Fruit fly (Drosophila melanogaster): Measurements from ENCODE around the gene CG9626.

Gene CG9626

dm6 chr3R:8313038-8313437 is 12.3 kb upstream of the CG9626 start, which contains the start of gene CG7483:
CG7483 (plus strand) TSS chr3R:8313208.
- TF ChIP-seq CG1620 (GFP tag; optimal IDR thresholded peaks at IDR 0.05), result no peak
- TF ChIP-seq CG33017 (tag; optimal IDR thresholded peaks at IDR 0.05), result no peak
- peak; percentile 57 for TF ChIP-seq bab1 (GFP tag; optimal IDR thresholded peaks at IDR 0.05)
- TF ChIP-seq CG11617 (GFP tag; optimal IDR thresholded peaks at IDR 0.05), result no peak
- no peak for TF ChIP-seq CG12768 (GFP tag; optimal IDR thresholded peaks at IDR 0.05)
- TF ChIP-seq tj (GFP tag; optimal IDR thresholded peaks at IDR 0.05), result no peak
- peak; percentile 72 for TF ChIP-seq CG14711 (tag; optimal IDR thresholded peaks at IDR 0.05)
- no peak for TF ChIP-seq Clk (GFP tag; optimal IDR thresholded peaks at IDR 0.05)
- no peak for TF ChIP-seq CG5204 (GFP tag; optimal IDR thresholded peaks at IDR 0.05)
- no peak for TF ChIP-seq CG7045 (GFP tag; optimal IDR thresholded peaks at IDR 0.05)
- no peak for TF ChIP-seq CG7101 (tag; optimal IDR thresholded peaks at IDR 0.05)
- TF ChIP-seq Crg-1 (GFP tag; optimal IDR thresholded peaks at IDR 0.05), result no peak
- TF ChIP-seq Mnt (GFP tag; optimal IDR thresholded peaks at IDR 0.05), result peak; percentile 17
- TF ChIP-seq cic (GFP tag; optimal IDR thresholded peaks at IDR 0.05), result no peak
- no peak for TF ChIP-seq cnc (optimal IDR thresholded peaks at IDR 0.05)
- no peak for TF ChIP-seq ovo (GFP tag; optimal IDR thresholded peaks at IDR 0.05)
- TF ChIP-seq toe (GFP tag; optimal IDR thresholded peaks at IDR 0.05), result no peak
- TF ChIP-seq pad (GFP tag; optimal IDR thresholded peaks at IDR 0.05), result no peak
- no peak for TF ChIP-seq kay (GFP tag; ENCODE audit: borderline replicate concordance)
- TF ChIP-seq Hr96 (GFP tag; optimal IDR thresholded peaks at IDR 0.05), result no peak

- TF ChIP-seq Clk (GFP tag; optimal IDR thresholded peaks at IDR 0.05), result no peak
- no peak for TF ChIP-seq CG11617 (GFP tag; optimal IDR thresholded peaks at IDR 0.05)
- TF ChIP-seq CG5204 (GFP tag; optimal IDR thresholded peaks at IDR 0.05), result no peak
- TF ChIP-seq Hr96 (GFP tag; optimal IDR thresholded peaks at IDR 0.05), result no peak
- no peak for TF ChIP-seq Mnt (GFP tag; optimal IDR thresholded peaks at IDR 0.05)
- TF ChIP-seq CG33017 (tag; optimal IDR thresholded peaks at IDR 0.05), result no peak
- no peak for TF ChIP-seq ovo (GFP tag; optimal IDR thresholded peaks at IDR 0.05)
- TF ChIP-seq bab1 (GFP tag; optimal IDR thresholded peaks at IDR 0.05), result no peak
- no peak for TF ChIP-seq toe (GFP tag; optimal IDR thresholded peaks at IDR 0.05)
- TF ChIP-seq cic (GFP tag; optimal IDR thresholded peaks at IDR 0.05), result no peak
- TF ChIP-seq pad (GFP tag; optimal IDR thresholded peaks at IDR 0.05), result no peak
- TF ChIP-seq CG7101 (tag; optimal IDR thresholded peaks at IDR 0.05), result no peak
These were observed 11.3 kb upstream of the CG9626 start, which contains the start of the genes CG11694 and CG11698 for dm6 chr3R:8312037-8312436. CG11694 (minus strand) TSS chr3R:8312137. CG11698 (plus strand) TSS chr3R:8312188.

- TF ChIP-seq pad (GFP tag; optimal IDR thresholded peaks at IDR 0.05) (no peak), Hr96 (GFP tag; optimal IDR thresholded peaks at IDR 0.05) (no peak), CG33017 (tag; optimal IDR thresholded peaks at IDR 0.05) (no peak), Mnt (GFP tag; optimal IDR thresholded peaks at IDR 0.05) (no peak), Clk (GFP tag; optimal IDR thresholded peaks at IDR 0.05) (no peak), CG7045 (GFP tag; optimal IDR thresholded peaks at IDR 0.05) (no peak), kay (GFP tag; ENCODE audit: borderline replicate concordance) (no peak), cic (GFP tag; optimal IDR thresholded peaks at IDR 0.05) (no peak), toe (GFP tag; optimal IDR thresholded peaks at IDR 0.05) (no peak), ovo (GFP tag; optimal IDR thresholded peaks at IDR 0.05) (no peak), bab1 (GFP tag; optimal IDR thresholded peaks at IDR 0.05) (no peak), CG11617 (GFP tag; optimal IDR thresholded peaks at IDR 0.05) (no peak), CG14711 (tag; optimal IDR thresholded peaks at IDR 0.05) (no peak)
These were observed 9.9 kb upstream of the CG9626 start, which contains the start of gene CG11693 for dm6 chr3R:8310678-8311077. CG11693 (minus strand) TSS chr3R:8310778.

DNA sequence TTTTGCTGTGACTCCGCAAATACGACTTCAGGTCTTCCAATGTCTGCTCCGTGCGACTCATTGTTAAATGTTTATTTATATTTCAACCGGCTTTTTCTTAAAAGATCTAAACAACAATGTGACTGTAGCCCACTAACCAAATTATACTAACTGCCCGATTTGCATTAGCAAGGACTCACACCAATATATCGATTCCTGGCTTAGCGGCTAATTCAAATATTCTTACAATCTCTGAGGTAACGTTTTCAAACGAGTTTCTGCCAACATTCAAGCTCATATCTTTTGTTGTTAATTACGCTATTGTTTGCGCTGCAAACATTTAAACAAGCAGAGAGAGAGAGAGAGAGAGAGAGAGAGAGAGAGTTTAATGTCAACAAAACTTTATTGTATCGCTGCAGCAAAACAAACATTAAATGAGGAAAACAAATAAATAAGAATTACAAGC is 7.8 kb upstream of the CG9626 start, which contains the start of gene tex:
Gene tex, minus strand, starts transcription at position 131 of the 445 bp plus-strand sequence.
- peak; percentile 24 for TF ChIP-seq cic (GFP tag; optimal IDR thresholded peaks at IDR 0.05)
- no peak for TF ChIP-seq Mnt (GFP tag; optimal IDR thresholded peaks at IDR 0.05)
- TF ChIP-seq CG5204 (GFP tag; optimal IDR thresholded peaks at IDR 0.05), result no peak
- no peak for TF ChIP-seq Hr96 (GFP tag; optimal IDR thresholded peaks at IDR 0.05)
- no peak for TF ChIP-seq ovo (GFP tag; optimal IDR thresholded peaks at IDR 0.05)

DNA sequence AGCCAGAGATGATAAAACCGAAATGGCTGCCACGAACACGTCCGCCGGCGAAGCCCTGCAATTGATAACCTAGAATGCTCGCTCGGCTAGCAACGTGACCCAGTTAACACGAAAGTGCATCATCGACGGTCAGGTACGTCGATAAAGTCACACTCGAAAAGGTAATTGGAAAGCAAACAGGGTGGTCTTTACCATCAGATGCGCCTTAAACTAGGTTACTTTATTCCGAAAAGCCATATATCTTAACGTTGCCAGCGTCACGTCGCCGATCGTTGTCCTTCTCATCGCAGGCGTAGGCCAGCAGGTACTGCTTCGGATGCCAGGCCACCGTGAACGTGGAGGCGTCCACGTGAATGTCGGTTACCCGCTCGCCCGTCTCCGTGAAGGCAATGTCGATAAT is 6.5 kb upstream of the CG9626 start:
- no peak for TF ChIP-seq CG14711 (tag; optimal IDR thresholded peaks at IDR 0.05)
- TF ChIP-seq CG1620 (GFP tag; optimal IDR thresholded peaks at IDR 0.05), result no peak
- TF ChIP-seq cic (GFP tag; optimal IDR thresholded peaks at IDR 0.05), result no peak

dm6 chr3R:8306927-8307261 is 6.1 kb upstream of the CG9626 start:
- TF ChIP-seq Crg-1 (GFP tag; optimal IDR thresholded peaks at IDR 0.05), result no peak
- no peak for TF ChIP-seq Hr96 (GFP tag; optimal IDR thresholded peaks at IDR 0.05)
- TF ChIP-seq pad (GFP tag; optimal IDR thresholded peaks at IDR 0.05), result no peak
- no peak for TF ChIP-seq tj (GFP tag; optimal IDR thresholded peaks at IDR 0.05)
- TF ChIP-seq CG14711 (tag; optimal IDR thresholded peaks at IDR 0.05), result no peak
- TF ChIP-seq cnc (optimal IDR thresholded peaks at IDR 0.05), result no peak
- no peak for TF ChIP-seq CG33017 (tag; optimal IDR thresholded peaks at IDR 0.05)
- TF ChIP-seq toe (GFP tag; optimal IDR thresholded peaks at IDR 0.05), result no peak

- TF ChIP-seq kay (GFP tag; ENCODE audit: borderline replicate concordance) (no peak), Clk (GFP tag; optimal IDR thresholded peaks at IDR 0.05) (no peak), CG7045 (GFP tag; optimal IDR thresholded peaks at IDR 0.05) (no peak), cic (GFP tag; optimal IDR thresholded peaks at IDR 0.05) (no peak), CG12768 (GFP tag; optimal IDR thresholded peaks at IDR 0.05) (peak; percentile 2), pad (GFP tag; optimal IDR thresholded peaks at IDR 0.05) (peak; percentile 99), tj (GFP tag; optimal IDR thresholded peaks at IDR 0.05) (no peak), bab1 (GFP tag; optimal IDR thresholded peaks at IDR 0.05) (no peak), CG11617 (GFP tag; optimal IDR thresholded peaks at IDR 0.05) (no peak)
These were observed 5.6 kb upstream of the CG9626 start for dm6 chr3R:8306188-8306926.

All from whole organism, adult.